Worm (Caenorhabditis elegans) whole organism, midembryonic: Measurements from ENCODE around the gene ncap-1.

Experiments used
- flt-1 ChIP-seq: fragments of 200-800 bp; sonication (Bioruptor generic); IDR thresholded peaks from 2 replicates; pipeline ENCODE4 v1.3.6; 2022; ENCODE audit warnings: missing genetic modification characterization, missing compliant biosample characterization
- med-1 ChIP-seq: sonication (generic microtip); optimal IDR thresholded peaks from 2 replicates; lab custom pipeline; 2017; ENCODE audit warnings: missing genetic modification characterization, mild to moderate bottlenecking, missing compliant biosample characterization, antibody characterized with exemption, missing genetic modification reagents; ENCODE audit not compliant: insufficient read depth
- ztf-29 ChIP-seq: fragments of 200-800 bp; sonication (Bioruptor generic); IDR thresholded peaks from 2 replicates; pipeline ENCODE4 v1.3.6; 2022; ENCODE audit warnings: missing genetic modification reagents, missing genetic modification characterization, missing compliant biosample characterization

DNA sequence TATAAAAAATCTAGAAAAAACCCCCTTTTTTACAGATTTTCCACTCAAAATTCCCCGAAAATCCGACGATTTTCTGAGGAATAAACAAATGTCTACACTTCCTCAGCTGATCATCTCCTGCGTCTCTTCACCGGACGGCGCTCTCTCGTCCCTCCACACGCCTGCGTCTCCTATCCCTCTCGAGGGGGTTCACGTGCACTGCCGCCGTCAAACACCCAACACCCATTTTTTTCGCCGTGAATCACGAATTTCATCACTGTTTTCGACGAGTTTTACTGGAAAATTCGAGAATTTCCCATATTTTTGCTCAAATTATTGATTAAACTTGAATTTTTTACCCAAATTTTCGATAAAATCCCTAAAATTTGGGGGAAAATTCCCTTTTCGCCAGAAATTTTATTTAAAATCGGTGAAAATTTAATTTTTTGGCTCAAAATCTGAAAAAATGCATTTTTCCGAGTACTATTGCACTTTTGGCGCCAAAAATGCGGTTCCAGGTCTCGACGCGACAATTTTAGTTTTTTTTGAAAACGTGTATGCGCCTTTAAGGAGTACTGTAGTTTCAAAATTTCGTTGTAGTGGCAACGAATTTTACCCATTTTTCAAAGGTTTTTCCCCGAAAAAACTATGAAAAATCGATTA lies 1.8 kb upstream of the ncap-1 start:
- TF ChIP-seq med-1 (GFP tag; lab: Kevin White, UChicago) (no peak), flt-1 (no peak), ztf-29 (GFP tag; lab: Robert Waterston, UW) (no peak)
